Fruit fly (Drosophila melanogaster) whole organism, embryonic: ENCODE data around the gene CG7367.

Experiments
- ATbp ChIP-seq: fragments of 200-800 bp; sonication (Bioruptor generic); optimal IDR thresholded peaks from 2 replicates; lab custom pipeline; 2017; ENCODE audit warnings: missing biosample characterization, mild to moderate bottlenecking, missing genetic modification characterization, missing genetic modification reagents
- BEAF-32 ChIP-seq: fragments of 200-800 bp; sonication (Bioruptor generic); optimal IDR thresholded peaks from 3 replicates; lab custom pipeline; 2017; ENCODE audit warnings: missing biosample characterization, missing genetic modification characterization, mild to moderate bottlenecking, moderate library complexity, missing genetic modification reagents
- Bdp1 ChIP-seq: fragments of 200-800 bp; sonication (Bioruptor generic); optimal IDR thresholded peaks from 3 replicates; lab custom pipeline; 2016; ENCODE audit warnings: missing biosample characterization, missing genetic modification characterization
- CG13624 ChIP-seq: fragments of 200-800 bp; sonication (Bioruptor generic); optimal IDR thresholded peaks from 2 replicates; lab custom pipeline; 2016; ENCODE audit warnings: missing biosample characterization, missing genetic modification characterization
- CG17328 ChIP-seq: fragments of 200-800 bp; sonication (Bioruptor generic); IDR thresholded peaks from 2 replicates; pipeline ENCODE4 v1.3.6; 2022; ENCODE audit warnings: missing biosample characterization, missing genetic modification characterization
- CG17361 ChIP-seq: fragments of 200-800 bp; sonication (Bioruptor generic); IDR thresholded peaks from 3 replicates; pipeline ENCODE4 v1.3.6; 2022; ENCODE audit warnings: missing biosample characterization, missing genetic modification characterization
- CG1792 ChIP-seq: fragments of 200-800 bp; sonication (Bioruptor generic); optimal IDR thresholded peaks from 2 replicates; lab custom pipeline; 2016; ENCODE audit warnings: missing biosample characterization, missing genetic modification characterization
- CG2129 ChIP-seq: fragments of 200-800 bp; sonication (Bioruptor generic); IDR thresholded peaks from 2 replicates; pipeline ENCODE4 v1.3.6; 2022; ENCODE audit warnings: missing biosample characterization, missing genetic modification characterization; ENCODE audit not compliant: partially characterized antibody
- CG31441 ChIP-seq: fragments of 200-800 bp; sonication (Bioruptor generic); IDR thresholded peaks from 2 replicates; pipeline ENCODE4 v1.3.6; 2022; ENCODE audit warnings: missing biosample characterization, missing genetic modification characterization
- CG32532 ChIP-seq: fragments of 200-800 bp; sonication (Bioruptor generic); IDR thresholded peaks from 2 replicates; pipeline ENCODE4 v1.3.6; 2022; ENCODE audit warnings: missing biosample characterization, missing genetic modification characterization
- CG34224 ChIP-seq: fragments of 200-800 bp; sonication (Bioruptor generic); IDR thresholded peaks from 3 replicates; pipeline ENCODE4 v1.3.6; 2022; ENCODE audit warnings: missing biosample characterization, missing genetic modification characterization; ENCODE audit not compliant: partially characterized antibody
- CG34376 ChIP-seq: fragments of 200-800 bp; sonication (Bioruptor generic); optimal IDR thresholded peaks from 2 replicates; lab custom pipeline; 2018; ENCODE audit warnings: missing biosample characterization, mild to moderate bottlenecking, missing genetic modification characterization
- CG3847 ChIP-seq: fragments of 200-800 bp; sonication (Bioruptor generic); IDR thresholded peaks from 2 replicates; pipeline ENCODE4 v1.3.6; 2022; ENCODE audit warnings: missing biosample characterization, missing genetic modification characterization
- CG4730 ChIP-seq: fragments of 200-800 bp; sonication (Bioruptor generic); IDR thresholded peaks from 2 replicates; pipeline ENCODE4 v1.3.6; 2022; ENCODE audit warnings: missing biosample characterization, missing genetic modification characterization
- CG7745 ChIP-seq: fragments of 200-800 bp; sonication (Bioruptor generic); optimal IDR thresholded peaks from 2 replicates; lab custom pipeline; 2018; ENCODE audit warnings: missing biosample characterization, mild to moderate bottlenecking, missing genetic modification characterization, moderate library complexity
- CG7786 ChIP-seq: fragments of 200-800 bp; sonication (Bioruptor generic); optimal IDR thresholded peaks from 2 replicates; lab custom pipeline; 2016; ENCODE audit warnings: missing biosample characterization, missing genetic modification characterization
- CG8290 ChIP-seq, 3 experiments: fragments of 200-800 bp; sonication (Bioruptor generic); optimal IDR thresholded peaks; 2 replicates each; lab custom pipeline; 2016 to 2019; ENCODE audit warnings: missing biosample characterization in 3 of 3, missing genetic modification characterization in 3 of 3, mild to moderate bottlenecking in 2 of 3, moderate library complexity in 1 of 3
- CG8388 ChIP-seq: fragments of 200-800 bp; sonication (Bioruptor generic); optimal IDR thresholded peaks from 2 replicates; lab custom pipeline; 2019; ENCODE audit warnings: missing biosample characterization, mild to moderate bottlenecking, missing genetic modification characterization, moderate library complexity
- CG9876 ChIP-seq: fragments of 200-800 bp; sonication (Bioruptor generic); optimal IDR thresholded peaks from 2 replicates; lab custom pipeline; 2016; ENCODE audit warnings: missing biosample characterization, missing genetic modification characterization
- Drgx ChIP-seq: fragments of 200-800 bp; sonication (Bioruptor generic); IDR thresholded peaks from 2 replicates; pipeline ENCODE4 v1.3.6; 2022; ENCODE audit warnings: missing biosample characterization, missing genetic modification characterization
- Ets65A ChIP-seq: fragments of 200-800 bp; sonication (Bioruptor generic); peaks from one replicate; lab custom pipeline; 2016; ENCODE audit warnings: missing biosample characterization, missing genetic modification characterization
- HLH4C ChIP-seq: fragments of 200-800 bp; sonication (Bioruptor generic); IDR thresholded peaks from 3 replicates; pipeline ENCODE4 v1.3.6; 2022; ENCODE audit warnings: missing biosample characterization, missing genetic modification characterization; ENCODE audit not compliant: partially characterized antibody
- Kr ChIP-seq: fragments of 200-800 bp; sonication (Bioruptor generic); optimal IDR thresholded peaks from 2 replicates; lab custom pipeline; 2017; ENCODE audit warnings: missing biosample characterization, mild to moderate bottlenecking, missing genetic modification characterization
- Med ChIP-seq: fragments of 200-800 bp; sonication (Bioruptor generic); peaks from one replicate; lab custom pipeline; 2016; ENCODE audit warnings: missing biosample characterization, missing genetic modification characterization, mild to moderate bottlenecking, inconsistent platforms, moderate library complexity
- Nf-YA ChIP-seq: fragments of 200-800 bp; sonication (Bioruptor generic); IDR thresholded peaks from 2 replicates; pipeline ENCODE4 v1.3.6; 2022; ENCODE audit warnings: missing biosample characterization, missing genetic modification characterization
- Oaz ChIP-seq: fragments of 200-800 bp; sonication (Bioruptor generic); IDR thresholded peaks from 2 replicates; pipeline ENCODE4 v1.3.6; 2022; ENCODE audit warnings: missing biosample characterization, missing genetic modification characterization
- Optix ChIP-seq: fragments of 200-800 bp; sonication (Bioruptor generic); IDR thresholded peaks from 3 replicates; pipeline ENCODE4 v1.3.6; 2022; ENCODE audit warnings: missing biosample characterization, missing genetic modification characterization
- Sox100B ChIP-seq: fragments of 200-800 bp; sonication (Bioruptor generic); optimal IDR thresholded peaks from 3 replicates; lab custom pipeline; 2018; ENCODE audit warnings: missing biosample characterization, mild to moderate bottlenecking, missing genetic modification characterization
- bsh ChIP-seq, 2 experiments: fragments of 200-800 bp; sonication (Bioruptor generic); optimal IDR thresholded peaks; 2 replicates each; lab custom pipeline; 2017 to 2018; ENCODE audit warnings: mild to moderate bottlenecking in 2 of 2, missing biosample characterization in 2 of 2, missing genetic modification characterization in 2 of 2, moderate library complexity in 1 of 2
- chm ChIP-seq: fragments of 200-800 bp; sonication (Bioruptor generic); IDR thresholded peaks from 2 replicates; pipeline ENCODE4 v1.3.6; 2022; ENCODE audit warnings: missing biosample characterization, missing genetic modification characterization
- dimm ChIP-seq: fragments of 200-800 bp; sonication (Bioruptor generic); IDR thresholded peaks from 2 replicates; pipeline ENCODE4 v1.3.6; 2022; ENCODE audit warnings: missing biosample characterization, missing genetic modification characterization
- dysf ChIP-seq: fragments of 200-800 bp; sonication (Bioruptor generic); IDR thresholded peaks from 3 replicates; pipeline ENCODE4 v1.3.6; 2022; ENCODE audit warnings: missing biosample characterization, missing genetic modification characterization
- fd64A ChIP-seq: fragments of 200-800 bp; sonication (Bioruptor generic); optimal IDR thresholded peaks from 3 replicates; lab custom pipeline; 2018; ENCODE audit warnings: missing biosample characterization, mild to moderate bottlenecking, missing genetic modification characterization
- fu2 ChIP-seq: fragments of 200-800 bp; sonication (Bioruptor generic); optimal IDR thresholded peaks from 2 replicates; lab custom pipeline; 2016; ENCODE audit warnings: missing biosample characterization, missing genetic modification characterization
- gce ChIP-seq: fragments of 200-800 bp; sonication (Bioruptor generic); IDR thresholded peaks from 3 replicates; pipeline ENCODE4 v1.3.6; 2022; ENCODE audit warnings: missing biosample characterization, missing genetic modification characterization
- grn ChIP-seq: fragments of 200-800 bp; sonication (Bioruptor generic); optimal IDR thresholded peaks from 3 replicates; lab custom pipeline; 2017; ENCODE audit warnings: missing biosample characterization, missing genetic modification characterization
- hbn ChIP-seq: fragments of 200-800 bp; sonication (Bioruptor generic); IDR thresholded peaks from 2 replicates; pipeline ENCODE4 v1.3.6; 2022; ENCODE audit warnings: missing biosample characterization, missing genetic modification characterization; ENCODE audit not compliant: partially characterized antibody
- mirr ChIP-seq: fragments of 200-800 bp; sonication (Bioruptor generic); optimal IDR thresholded peaks from 3 replicates; lab custom pipeline; 2018; ENCODE audit warnings: missing biosample characterization, mild to moderate bottlenecking, missing genetic modification characterization
- nerfin-1 ChIP-seq: fragments of 200-800 bp; sonication (Bioruptor generic); optimal IDR thresholded peaks from 3 replicates; lab custom pipeline; 2019; ENCODE audit warnings: missing biosample characterization, mild to moderate bottlenecking, missing genetic modification characterization, moderate library complexity
- run ChIP-seq: fragments of 200-800 bp; sonication (Bioruptor generic); optimal IDR thresholded peaks from 3 replicates; lab custom pipeline; 2018; ENCODE audit warnings: missing biosample characterization, mild to moderate bottlenecking, missing genetic modification characterization
- sens ChIP-seq: fragments of 200-800 bp; sonication (Bioruptor generic); peaks from one replicate; lab custom pipeline; 2016; ENCODE audit warnings: missing biosample characterization, missing genetic modification characterization
- so ChIP-seq: fragments of 200-800 bp; sonication (Bioruptor generic); IDR thresholded peaks from 3 replicates; pipeline ENCODE4 v1.3.6; 2022; ENCODE audit warnings: missing biosample characterization, missing genetic modification characterization
- stc ChIP-seq: fragments of 200-800 bp; sonication (Bioruptor generic); IDR thresholded peaks from 2 replicates; pipeline ENCODE4 v1.3.6; 2022; ENCODE audit warnings: missing biosample characterization, missing genetic modification characterization
- twi ChIP-seq: fragments of 200-800 bp; optimal IDR thresholded peaks from 2 replicates; lab custom pipeline; 2019; ENCODE audit warnings: missing biosample characterization, mild to moderate bottlenecking, missing genetic modification characterization, moderate library complexity
- unpg ChIP-seq: fragments of 200-800 bp; sonication (Bioruptor generic); optimal IDR thresholded peaks from 3 replicates; lab custom pipeline; 2018; ENCODE audit warnings: missing biosample characterization, mild to moderate bottlenecking, missing genetic modification characterization, moderate library complexity
- vnd ChIP-seq: fragments of 200-800 bp; sonication (Bioruptor generic); IDR thresholded peaks from 3 replicates; pipeline ENCODE4 v1.3.6; 2022; ENCODE audit warnings: missing biosample characterization, missing genetic modification characterization; ENCODE audit not compliant: partially characterized antibody
- wor ChIP-seq: fragments of 200-800 bp; sonication (Bioruptor generic); IDR thresholded peaks from 2 replicates; pipeline ENCODE4 v1.3.6; 2022; ENCODE audit warnings: missing biosample characterization, missing genetic modification characterization
- zfh2 ChIP-seq: fragments of 200-800 bp; sonication (Bioruptor generic); optimal IDR thresholded peaks from 2 replicates; lab custom pipeline; 2016; ENCODE audit warnings: missing biosample characterization, missing genetic modification characterization

The CG7367 gene

DNA sequence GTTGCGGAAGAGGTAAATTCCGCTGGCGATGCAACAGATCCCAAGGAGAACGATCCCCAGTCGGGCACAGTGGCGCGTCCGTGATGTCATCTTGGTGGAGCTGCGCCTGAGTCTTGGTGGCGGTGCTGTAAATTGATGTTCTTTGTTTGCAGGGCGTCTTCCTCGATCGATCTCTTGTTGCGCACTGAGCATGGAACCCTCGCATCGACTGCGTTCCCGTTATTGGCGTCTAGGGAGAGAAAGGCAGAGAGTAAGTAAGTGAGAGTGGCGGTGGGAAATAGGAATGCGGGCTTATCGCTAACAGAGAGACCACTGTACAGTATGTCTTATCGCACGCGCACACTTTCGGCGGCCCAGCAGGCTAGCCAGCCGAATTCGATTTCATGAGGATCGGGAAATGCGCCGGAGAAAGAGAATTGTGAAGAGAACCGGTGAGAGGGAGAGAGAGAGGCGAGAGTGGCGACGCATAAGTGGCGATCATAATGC, 48.2 kb downstream of the CG7367 start (continued):
- TF ChIP-seq nerfin-1 (tag; lab: Kevin White, UChicago), result no peak
- TF ChIP-seq Bdp1 (GFP tag; lab: Kevin White, UChicago), result no peak
- peak; percentile 86 for TF ChIP-seq Med (GFP tag; lab: Kevin White, UChicago)
- TF ChIP-seq CG8290 (GFP tag; optimal IDR thresholded peaks at IDR 0.05; lab: Kevin White, UChicago), result no peak
- TF ChIP-seq CG8290 (tag; optimal IDR thresholded peaks at IDR 0.05; lab: Kevin White, UChicago), result peak in 1 of 2 experiments; percentile 16
- peak; percentile 18 for TF ChIP-seq CG34376
- TF ChIP-seq Drgx (GFP tag; lab: Robert Waterston, UW), result no peak; the same call in 1 of the 2 replicates
- TF ChIP-seq run (tag; lab: Kevin White, UChicago), result no peak
- no peak for TF ChIP-seq HLH4C
- no peak for TF ChIP-seq wor
- TF ChIP-seq gce (GFP tag; lab: Robert Waterston, UW), result no peak
- TF ChIP-seq CG17328 (GFP tag; lab: Robert Waterston, UW), result no peak
- TF ChIP-seq fu2 (GFP tag; lab: Kevin White, UChicago), result no peak
- no peak for TF ChIP-seq twi (tag; lab: Kevin White, UChicago)
- TF ChIP-seq CG32532 (GFP tag; lab: Robert Waterston, UW), result 0 out of 2 replicates have a peak, but pooled peaks have one; percentile 33
- no peak for TF ChIP-seq fd64A (GFP tag; lab: Kevin White, UChicago)
- no peak for TF ChIP-seq dimm (GFP tag; lab: Robert Waterston, UW)
- TF ChIP-seq CG34224 (GFP tag; lab: Robert Waterston, UW), result peak; percentile 32; the same call in 1 of the 3 replicates
- no peak for TF ChIP-seq CG2129 (GFP tag; lab: Robert Waterston, UW)
- TF ChIP-seq CG9876, result no peak
- no peak for TF ChIP-seq BEAF-32 (GFP tag; lab: Kevin White, UChicago)
- no peak for TF ChIP-seq ATbp (GFP tag; lab: Kevin White, UChicago)

DNA sequence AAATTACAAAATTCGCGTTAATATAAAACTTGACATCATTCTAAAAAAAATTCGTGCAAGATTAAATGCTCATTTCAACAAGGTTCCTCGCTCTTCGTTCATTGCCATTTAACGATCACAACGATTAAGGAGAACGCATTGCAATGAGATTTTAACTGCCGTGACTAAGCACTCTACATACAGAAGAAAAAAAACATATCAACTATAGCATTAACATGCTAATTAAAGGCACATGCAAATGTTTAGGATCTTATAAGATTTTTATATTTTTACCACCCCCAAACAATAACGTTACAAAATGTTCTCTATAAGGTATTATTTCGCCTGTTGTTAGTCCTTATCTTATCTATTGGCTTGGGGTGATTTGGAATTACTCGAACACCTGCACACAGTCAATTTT, 48.9 kb downstream of the CG7367 start:
- TF ChIP-seq sens (GFP tag; lab: Kevin White, UChicago) (peak; percentile 56), vnd (GFP tag; lab: Robert Waterston, UW) (no peak), CG7745 (tag; lab: Kevin White, UChicago) (no peak)

- no peak for TF ChIP-seq CG17328 (GFP tag; lab: Robert Waterston, UW)
- TF ChIP-seq bsh (GFP tag; optimal IDR thresholded peaks at IDR 0.05; lab: Kevin White, UChicago), result no peak
- TF ChIP-seq chm (GFP tag; lab: Robert Waterston, UW), result no peak
- no peak for TF ChIP-seq Oaz (GFP tag; lab: Robert Waterston, UW)
- peak; percentile 23 for TF ChIP-seq Med (GFP tag; lab: Kevin White, UChicago)
- no peak for TF ChIP-seq CG31441 (GFP tag; lab: Robert Waterston, UW)
- TF ChIP-seq Optix (GFP tag; lab: Robert Waterston, UW), result no peak
- no peak for TF ChIP-seq hbn (GFP tag; lab: Robert Waterston, UW)
- TF ChIP-seq stc (GFP tag; lab: Robert Waterston, UW), result no peak
- no peak for TF ChIP-seq CG8388
- TF ChIP-seq CG17361 (GFP tag; lab: Robert Waterston, UW), result no peak
- no peak for TF ChIP-seq CG13624 (GFP tag; lab: Kevin White, UChicago)
- TF ChIP-seq grn (GFP tag; lab: Kevin White, UChicago), result peak; percentile 9
- no peak for TF ChIP-seq Sox100B (GFP tag; lab: Kevin White, UChicago)
- no peak for TF ChIP-seq Nf-YA
- no peak for TF ChIP-seq HLH4C
- no peak for TF ChIP-seq unpg (GFP tag; lab: Kevin White, UChicago)
- no peak for TF ChIP-seq so
- no peak for TF ChIP-seq CG1792 (GFP tag; lab: Kevin White, UChicago)
- TF ChIP-seq CG4730, result no peak
- TF ChIP-seq Kr (GFP tag; lab: Kevin White, UChicago), result no peak
- peak; percentile 24 for TF ChIP-seq CG34376
- TF ChIP-seq CG3847, result no peak
- no peak for TF ChIP-seq CG7786 (GFP tag; lab: Kevin White, UChicago)
- TF ChIP-seq dysf, result no peak
- TF ChIP-seq zfh2 (GFP tag; lab: Kevin White, UChicago), result no peak
- TF ChIP-seq mirr (GFP tag; lab: Kevin White, UChicago), result peak; percentile 54
- TF ChIP-seq Ets65A (GFP tag; lab: Kevin White, UChicago), result peak; percentile 20
Measured at dm6 chr2L:7989868-7990267, 49.7 kb downstream of the CG7367 start.
